Worm (Caenorhabditis elegans) whole organism, L4 larva: ENCODE measurements around the gene nhr-226.

Experiments
- R02D3.7 ChIP-seq: fragments of 150-350 bp; sonication (generic microtip); optimal IDR thresholded peaks from 3 replicates; lab custom pipeline; 2014; ENCODE audit warnings: missing biosample characterization, missing genetic modification characterization
- ZK546.5 ChIP-seq, 2 experiments: sonication (generic microtip); optimal IDR thresholded peaks; 2 replicates each; lab custom pipeline; 2017; ENCODE audit warnings: missing biosample characterization in 2 of 2, missing genetic modification characterization in 2 of 2
- ceh-28 ChIP-seq: fragments of 150-350 bp; optimal IDR thresholded peaks from 2 replicates; lab custom pipeline; 2014; ENCODE audit warnings: missing biosample characterization, missing genetic modification reagents, missing genetic modification characterization
- daf-12 ChIP-seq: fragments of 150-350 bp; optimal IDR thresholded peaks from 2 replicates; lab custom pipeline; 2014; ENCODE audit warnings: missing biosample characterization, missing genetic modification reagents, missing genetic modification characterization
- daf-16 ChIP-seq, 3 experiments: sonication (generic microtip); optimal IDR thresholded peaks; 2 replicates each; lab custom pipeline; 2016 to 2017; ENCODE audit warnings: missing genetic modification characterization in 3 of 3, missing genetic modification reagents in 3 of 3, mild to moderate bottlenecking in 2 of 3, missing compliant biosample characterization in 2 of 3, missing biosample characterization in 1 of 3, moderate library complexity in 1 of 3
- fos-1 ChIP-seq: fragments of 150-350 bp; optimal IDR thresholded peaks from 2 replicates; lab custom pipeline; 2014; ENCODE audit warnings: missing biosample characterization, missing genetic modification characterization
- mes-2 ChIP-seq: sonication (generic microtip); optimal IDR thresholded peaks from 2 replicates; lab custom pipeline; 2016; ENCODE audit warnings: missing genotype, mild to moderate bottlenecking, missing genetic modification characterization, missing compliant biosample characterization; ENCODE audit not compliant: poor library complexity, severe bottlenecking
- nhr-25 ChIP-seq: sonication (generic microtip); optimal IDR thresholded peaks from 2 replicates; lab custom pipeline; 2017; ENCODE audit warnings: missing genetic modification characterization, mild to moderate bottlenecking, missing compliant biosample characterization, antibody characterized with exemption, moderate library complexity, borderline replicate concordance; ENCODE audit not compliant: insufficient read depth
- nhr-28 ChIP-seq: fragments of 150-350 bp; optimal IDR thresholded peaks from 2 replicates; lab custom pipeline; 2014; ENCODE audit warnings: missing biosample characterization, missing genetic modification characterization
- nhr-76 ChIP-seq: fragments of 150-350 bp; optimal IDR thresholded peaks from 2 replicates; lab custom pipeline; 2014; ENCODE audit warnings: missing biosample characterization, missing genetic modification characterization
- sdz-12 ChIP-seq: fragments of 200-800 bp; sonication (Bioruptor generic); optimal IDR thresholded peaks from 2 replicates; lab custom pipeline; 2018; ENCODE audit warnings: mild to moderate bottlenecking, missing genetic modification characterization, missing compliant biosample characterization
- skn-1 ChIP-seq: fragments of 150-350 bp; optimal IDR thresholded peaks from 2 replicates; lab custom pipeline; 2014; ENCODE audit warnings: missing biosample characterization, missing genetic modification characterization
- snpc-4 ChIP-seq: fragments of 150-350 bp; optimal IDR thresholded peaks from 2 replicates; lab custom pipeline; 2014; ENCODE audit warnings: missing biosample characterization, missing genetic modification characterization
- vab-7 ChIP-seq: fragments of 200-800 bp; sonication (Bioruptor generic); IDR thresholded peaks from 2 replicates; pipeline ENCODE4 v1.3.6; 2022; ENCODE audit warnings: missing genetic modification reagents, missing genetic modification characterization, missing compliant biosample characterization

ce11 chrV:2303775-2304174, 9.1 kb downstream of the nhr-226 start, which contains the start of gene irld-15:
- no peak for TF ChIP-seq nhr-25
- TF ChIP-seq sdz-12 (GFP tag; lab: Kevin White, UChicago) = no peak
- TF ChIP-seq ZK546.5 (tag; optimal IDR thresholded peaks at IDR 0.05; lab: Kevin White, UChicago) = no peak
- TF ChIP-seq fos-1 (tag; lab: Kevin White, UChicago) = no peak
- no peak for TF ChIP-seq nhr-28 (tag; lab: Kevin White, UChicago)
- no peak for TF ChIP-seq ceh-28 (tag; lab: Kevin White, UChicago)
- no peak for TF ChIP-seq mes-2 (tag; lab: Kevin White, UChicago)
- TF ChIP-seq daf-16 (GFP tag; optimal IDR thresholded peaks at IDR 0.05; lab: Kevin White, UChicago) = no peak
- TF ChIP-seq daf-16 (tag; optimal IDR thresholded peaks at IDR 0.05; lab: Kevin White, UChicago) = no peak
- TF ChIP-seq snpc-4 (tag; lab: Kevin White, UChicago) = no peak
- TF ChIP-seq skn-1 (tag; lab: Kevin White, UChicago) = no peak
- TF ChIP-seq nhr-76 (tag; lab: Kevin White, UChicago) = no peak
- no peak for TF ChIP-seq vab-7 (GFP tag; lab: Robert Waterston, UW)
- TF ChIP-seq daf-12 (tag; lab: Kevin White, UChicago) = no peak
- no peak for TF ChIP-seq R02D3.7 (tag; lab: Kevin White, UChicago)
